Worm (Caenorhabditis elegans) whole organism, L3 larva: Measurements from ENCODE around the gene K09C8.8.

Source experiments
- ZK546.5 ChIP-seq: sonication (generic microtip); optimal IDR thresholded peaks from 2 replicates; lab custom pipeline; 2017; ENCODE audit warnings: missing biosample characterization, missing genetic modification characterization
- aly-2 ChIP-seq: fragments of 150-350 bp; optimal IDR thresholded peaks from 2 replicates; lab custom pipeline; 2014; ENCODE audit warnings: missing biosample characterization, missing genetic modification characterization
- elt-2 ChIP-seq: sonication (generic microtip); optimal IDR thresholded peaks from 2 replicates; lab custom pipeline; 2016; ENCODE audit warnings: missing genetic modification reagents, mild to moderate bottlenecking, missing genetic modification characterization, missing compliant biosample characterization
- jun-1 ChIP-seq: fragments of 150-350 bp; optimal IDR thresholded peaks from 2 replicates; lab custom pipeline; 2014; ENCODE audit warnings: missing biosample characterization, missing genetic modification reagents, missing genetic modification characterization
- lin-15B ChIP-seq: fragments of 150-350 bp; optimal IDR thresholded peaks from 2 replicates; lab custom pipeline; 2014; ENCODE audit warnings: missing biosample characterization, missing genetic modification characterization
- pqm-1 ChIP-seq: fragments of 150-350 bp; optimal IDR thresholded peaks from 2 replicates; lab custom pipeline; 2017; ENCODE audit warnings: missing biosample characterization, missing genetic modification characterization, inconsistent platforms
- skn-1 ChIP-seq: fragments of 150-350 bp; optimal IDR thresholded peaks from 2 replicates; lab custom pipeline; 2014; ENCODE audit warnings: missing biosample characterization, missing genetic modification characterization

DNA sequence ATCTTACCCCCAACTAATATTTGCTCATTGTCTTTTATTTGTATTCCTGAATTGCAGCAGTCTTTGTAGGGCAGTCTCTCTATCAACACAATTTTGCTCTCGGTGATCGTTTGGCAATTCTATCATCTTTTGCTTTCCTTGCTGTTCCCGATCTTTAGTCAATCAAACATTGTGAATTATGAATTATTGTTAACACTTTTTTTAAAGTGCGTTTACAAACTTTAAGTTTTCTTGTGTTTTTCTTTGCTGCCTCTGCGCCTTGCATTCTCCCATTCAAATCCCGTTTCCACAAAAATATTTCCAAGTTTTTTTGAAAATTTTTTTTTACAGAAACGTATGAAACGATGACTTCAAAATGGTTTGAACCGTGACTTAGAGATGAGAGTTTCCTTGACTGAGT, 11.3 kb downstream of the K09C8.8 start, which contains the start of gene ver-4:
- TF ChIP-seq skn-1 (tag; lab: Kevin White, UChicago), result no peak
- no peak for TF ChIP-seq aly-2 (tag; lab: Kevin White, UChicago)
- no peak for TF ChIP-seq pqm-1 (tag; lab: Kevin White, UChicago)
- no peak for TF ChIP-seq ZK546.5 (tag; lab: Kevin White, UChicago)
- no peak for TF ChIP-seq elt-2 (tag; lab: Kevin White, UChicago)
- no peak for TF ChIP-seq lin-15B (tag; lab: Kevin White, UChicago)
- no peak for TF ChIP-seq jun-1 (tag; lab: Kevin White, UChicago)
